Fruit fly (Drosophila melanogaster) whole organism, embryonic: ENCODE results near the gene CG7702.

Source experiments
- Adf1 ChIP-seq: fragments of 200-800 bp; sonication (Bioruptor generic); IDR thresholded peaks from 2 replicates; pipeline ENCODE4 v1.3.6; 2022; ENCODE audit warnings: missing biosample characterization, missing genetic modification characterization
- B-H1 ChIP-seq: fragments of 200-800 bp; sonication (Bioruptor generic); IDR thresholded peaks from 3 replicates; pipeline ENCODE4 v1.3.6; 2022; ENCODE audit warnings: missing biosample characterization, missing genetic modification characterization
- Blimp-1 ChIP-seq: fragments of 200-800 bp; sonication (Bioruptor generic); optimal IDR thresholded peaks from 3 replicates; lab custom pipeline; 2018; ENCODE audit warnings: missing biosample characterization, missing genetic modification characterization, mild to moderate bottlenecking, moderate library complexity, missing genetic modification reagents
- CG10267 ChIP-seq: fragments of 200-800 bp; sonication (Bioruptor generic); optimal IDR thresholded peaks from 2 replicates; lab custom pipeline; 2018; ENCODE audit warnings: missing biosample characterization, mild to moderate bottlenecking, missing genetic modification characterization, moderate library complexity
- CG12769 ChIP-seq: fragments of 200-800 bp; sonication (Bioruptor generic); optimal IDR thresholded peaks from 2 replicates; lab custom pipeline; 2019; ENCODE audit warnings: missing biosample characterization, mild to moderate bottlenecking, missing genetic modification characterization, moderate library complexity
- CG13775 ChIP-seq: fragments of 200-800 bp; sonication (Bioruptor generic); optimal IDR thresholded peaks from 3 replicates; lab custom pipeline; 2017; ENCODE audit warnings: missing biosample characterization, mild to moderate bottlenecking, missing genetic modification characterization
- CG15601 ChIP-seq: fragments of 200-800 bp; sonication (Bioruptor generic); optimal IDR thresholded peaks from 3 replicates; lab custom pipeline; 2019; ENCODE audit warnings: missing biosample characterization, mild to moderate bottlenecking, missing genetic modification characterization, moderate library complexity
- CG15696 ChIP-seq: fragments of 200-800 bp; sonication (Bioruptor generic); optimal IDR thresholded peaks from 2 replicates; lab custom pipeline; 2019; ENCODE audit warnings: missing biosample characterization, mild to moderate bottlenecking, missing genetic modification characterization, moderate library complexity
- CG1602 ChIP-seq: fragments of 200-800 bp; sonication (Bioruptor generic); optimal IDR thresholded peaks from 3 replicates; lab custom pipeline; 2016; ENCODE audit warnings: missing biosample characterization, missing genetic modification characterization
- CG18619 ChIP-seq: fragments of 200-800 bp; sonication (Bioruptor generic); optimal IDR thresholded peaks from 3 replicates; lab custom pipeline; 2017; ENCODE audit warnings: missing biosample characterization, mild to moderate bottlenecking, missing genetic modification characterization
- CG32772 ChIP-seq: fragments of 200-800 bp; sonication (Bioruptor generic); IDR thresholded peaks from 2 replicates; pipeline ENCODE4 v1.3.6; 2022; ENCODE audit warnings: missing biosample characterization, missing genetic modification characterization
- CG6175 ChIP-seq: fragments of 200-800 bp; sonication (Bioruptor generic); IDR thresholded peaks from 3 replicates; pipeline ENCODE4 v1.3.6; 2022; ENCODE audit warnings: missing biosample characterization, missing genetic modification characterization
- CG6791 ChIP-seq: fragments of 200-800 bp; sonication (Bioruptor generic); IDR thresholded peaks from 3 replicates; pipeline ENCODE4 v1.3.6; 2022; ENCODE audit warnings: missing biosample characterization, missing genetic modification characterization; ENCODE audit not compliant: partially characterized antibody
- CG8388 ChIP-seq: fragments of 200-800 bp; sonication (Bioruptor generic); optimal IDR thresholded peaks from 2 replicates; lab custom pipeline; 2019; ENCODE audit warnings: missing biosample characterization, mild to moderate bottlenecking, missing genetic modification characterization, moderate library complexity
- CG9437 ChIP-seq: fragments of 200-800 bp; sonication (Bioruptor generic); optimal IDR thresholded peaks from 2 replicates; lab custom pipeline; 2018; ENCODE audit warnings: missing biosample characterization, mild to moderate bottlenecking, missing genetic modification characterization
- Deaf1 ChIP-seq: fragments of 200-800 bp; optimal IDR thresholded peaks from 3 replicates; lab custom pipeline; 2019; ENCODE audit warnings: missing biosample characterization, mild to moderate bottlenecking, missing genetic modification characterization, moderate library complexity
- Dek ChIP-seq: fragments of 200-800 bp; sonication (Bioruptor generic); optimal IDR thresholded peaks from 3 replicates; lab custom pipeline; 2019; ENCODE audit warnings: missing biosample characterization, mild to moderate bottlenecking, missing genetic modification characterization, moderate library complexity
- Doc3 ChIP-seq: fragments of 200-800 bp; sonication (Bioruptor generic); IDR thresholded peaks from 3 replicates; pipeline ENCODE4 v1.3.6; 2022; ENCODE audit warnings: missing biosample characterization, missing genetic modification characterization; ENCODE audit not compliant: partially characterized antibody
- H15 ChIP-seq: fragments of 200-800 bp; sonication (Bioruptor generic); IDR thresholded peaks from 3 replicates; pipeline ENCODE4 v1.3.6; 2022; ENCODE audit warnings: missing biosample characterization, missing genetic modification characterization
- Hr51 ChIP-seq, 2 experiments: fragments of 200-800 bp; sonication (Bioruptor generic); optimal IDR thresholded peaks; 2 replicates in 1 of 2; 3 replicates in 1 of 2; lab custom pipeline; 2016 to 2018; ENCODE audit warnings: missing biosample characterization in 2 of 2, missing genetic modification characterization in 2 of 2, mild to moderate bottlenecking in 1 of 2, moderate library complexity in 1 of 2
- Med ChIP-seq: fragments of 200-800 bp; sonication (Bioruptor generic); peaks from one replicate; lab custom pipeline; 2016; ENCODE audit warnings: missing biosample characterization, missing genetic modification characterization, mild to moderate bottlenecking, inconsistent platforms, moderate library complexity
- Mes4 ChIP-seq: fragments of 200-800 bp; sonication (Bioruptor generic); optimal IDR thresholded peaks from 2 replicates; lab custom pipeline; 2016; ENCODE audit warnings: missing biosample characterization, missing genetic modification characterization
- NFAT ChIP-seq: fragments of 200-800 bp; sonication (Bioruptor generic); IDR thresholded peaks from 2 replicates; pipeline ENCODE4 v1.3.6; 2022; ENCODE audit warnings: missing biosample characterization, missing genetic modification characterization
- Six4 ChIP-seq: fragments of 200-800 bp; sonication (Bioruptor generic); optimal IDR thresholded peaks from 2 replicates; lab custom pipeline; 2016; ENCODE audit warnings: missing biosample characterization, missing genetic modification characterization
- Taf1 ChIP-seq: fragments of 200-800 bp; sonication (Bioruptor generic); IDR thresholded peaks from 2 replicates; pipeline ENCODE4 v1.3.6; 2022; ENCODE audit warnings: missing biosample characterization, missing genetic modification characterization
- ato ChIP-seq: fragments of 200-800 bp; sonication (Bioruptor generic); IDR thresholded peaks from 2 replicates; pipeline ENCODE4 v1.3.6; 2022; ENCODE audit warnings: missing biosample characterization, missing genetic modification characterization; ENCODE audit not compliant: partially characterized antibody
- bbx ChIP-seq: fragments of 200-800 bp; sonication (Bioruptor generic); IDR thresholded peaks from 2 replicates; pipeline ENCODE4 v1.3.6; 2022; ENCODE audit warnings: missing biosample characterization, missing genetic modification characterization; ENCODE audit not compliant: partially characterized antibody
- bsh ChIP-seq, 2 experiments: fragments of 200-800 bp; sonication (Bioruptor generic); optimal IDR thresholded peaks; 2 replicates each; lab custom pipeline; 2017 to 2018; ENCODE audit warnings: mild to moderate bottlenecking in 2 of 2, missing biosample characterization in 2 of 2, missing genetic modification characterization in 2 of 2, moderate library complexity in 1 of 2
- chm ChIP-seq: fragments of 200-800 bp; sonication (Bioruptor generic); IDR thresholded peaks from 2 replicates; pipeline ENCODE4 v1.3.6; 2022; ENCODE audit warnings: missing biosample characterization, missing genetic modification characterization
- grau ChIP-seq: fragments of 200-800 bp; optimal IDR thresholded peaks from 3 replicates; lab custom pipeline; 2019; ENCODE audit warnings: missing biosample characterization, mild to moderate bottlenecking, missing genetic modification characterization, moderate library complexity
- kni ChIP-seq: fragments of 200-800 bp; sonication (Bioruptor generic); optimal IDR thresholded peaks from 3 replicates; lab custom pipeline; 2017; ENCODE audit warnings: mild to moderate bottlenecking, missing biosample characterization, missing genetic modification reagents, missing genetic modification characterization
- lab ChIP-seq: fragments of 200-800 bp; sonication (Bioruptor generic); optimal IDR thresholded peaks from 3 replicates; lab custom pipeline; 2017; ENCODE audit warnings: missing biosample characterization, missing genetic modification characterization, mild to moderate bottlenecking, moderate library complexity, missing genetic modification reagents
- nerfin-1 ChIP-seq: fragments of 200-800 bp; sonication (Bioruptor generic); optimal IDR thresholded peaks from 3 replicates; lab custom pipeline; 2019; ENCODE audit warnings: missing biosample characterization, mild to moderate bottlenecking, missing genetic modification characterization, moderate library complexity
- nom ChIP-seq: fragments of 200-800 bp; sonication (Bioruptor generic); optimal IDR thresholded peaks from 2 replicates; lab custom pipeline; 2017; ENCODE audit warnings: missing biosample characterization, missing genetic modification characterization, mild to moderate bottlenecking, moderate library complexity, missing genetic modification reagents
- ranshi ChIP-seq: fragments of 200-800 bp; sonication (Bioruptor generic); IDR thresholded peaks from 2 replicates; pipeline ENCODE4 v1.3.6; 2022; ENCODE audit warnings: missing biosample characterization, missing genetic modification characterization
- slou ChIP-seq: fragments of 200-800 bp; sonication (Bioruptor generic); optimal IDR thresholded peaks from 3 replicates; lab custom pipeline; 2016; ENCODE audit warnings: missing biosample characterization, missing genetic modification characterization
- sqz ChIP-seq: fragments of 200-800 bp; sonication (Bioruptor generic); optimal IDR thresholded peaks from 3 replicates; lab custom pipeline; 2018; ENCODE audit warnings: missing biosample characterization, mild to moderate bottlenecking, missing genetic modification characterization
- stwl ChIP-seq: fragments of 200-800 bp; sonication (Bioruptor generic); optimal IDR thresholded peaks from 3 replicates; lab custom pipeline; 2018; ENCODE audit warnings: missing biosample characterization, mild to moderate bottlenecking, missing genetic modification characterization, moderate library complexity
- tio ChIP-seq: fragments of 200-800 bp; sonication (Bioruptor generic); optimal IDR thresholded peaks from 2 replicates; lab custom pipeline; 2017; ENCODE audit warnings: missing biosample characterization, missing genetic modification characterization, inconsistent platforms
- tna ChIP-seq: fragments of 200-800 bp; sonication (Bioruptor generic); IDR thresholded peaks from 2 replicates; pipeline ENCODE4 v1.3.6; 2022; ENCODE audit warnings: missing biosample characterization, missing genetic modification characterization; ENCODE audit not compliant: partially characterized antibody
- trem ChIP-seq: fragments of 200-800 bp; optimal IDR thresholded peaks from 3 replicates; lab custom pipeline; 2019; ENCODE audit warnings: missing biosample characterization, mild to moderate bottlenecking, missing genetic modification characterization, moderate library complexity
- twi ChIP-seq: fragments of 200-800 bp; optimal IDR thresholded peaks from 2 replicates; lab custom pipeline; 2019; ENCODE audit warnings: missing biosample characterization, mild to moderate bottlenecking, missing genetic modification characterization, moderate library complexity
- unpg ChIP-seq: fragments of 200-800 bp; sonication (Bioruptor generic); optimal IDR thresholded peaks from 3 replicates; lab custom pipeline; 2018; ENCODE audit warnings: missing biosample characterization, mild to moderate bottlenecking, missing genetic modification characterization, moderate library complexity
- vnd ChIP-seq: fragments of 200-800 bp; sonication (Bioruptor generic); IDR thresholded peaks from 3 replicates; pipeline ENCODE4 v1.3.6; 2022; ENCODE audit warnings: missing biosample characterization, missing genetic modification characterization; ENCODE audit not compliant: partially characterized antibody
- z ChIP-seq: fragments of 200-800 bp; sonication (Bioruptor generic); IDR thresholded peaks from 3 replicates; pipeline ENCODE4 v1.3.6; 2022; ENCODE audit warnings: missing biosample characterization, missing genetic modification characterization

Gene CG7702

dm6 chr3R:18669152-18669551 is at the start of gene CG7702:
Gene CG7702 (plus strand): TSS chr3R:18669390.
- peak; percentile 38 for TF ChIP-seq grau
- TF ChIP-seq lab (GFP tag; lab: Kevin White, UChicago): no peak
- TF ChIP-seq bbx (GFP tag; lab: Robert Waterston, UW): peak; percentile 37; the same call in 1 of the 2 replicates
- peak; percentile 71 for TF ChIP-seq Med (GFP tag; lab: Kevin White, UChicago)
- TF ChIP-seq slou (GFP tag; lab: Kevin White, UChicago): no peak
- peak; percentile 42 for TF ChIP-seq CG8388 (GFP tag; lab: Kevin White, UChicago)
- peak; percentile 31 for TF ChIP-seq Blimp-1 (GFP tag; lab: Kevin White, UChicago)
- 0 out of 2 replicates have a peak, but pooled peaks have one; percentile 32 for TF ChIP-seq chm (GFP tag; lab: Robert Waterston, UW)
- TF ChIP-seq Deaf1 (tag; lab: Kevin White, UChicago): peak; percentile 29
- peak; percentile 36; the same call in 1 of the 2 replicates for TF ChIP-seq ato (GFP tag; lab: Robert Waterston, UW)
- 0 out of 2 replicates have a peak, but pooled peaks have one; percentile 24 for TF ChIP-seq tna (GFP tag; lab: Robert Waterston, UW)
- TF ChIP-seq sqz: peak; percentile 57
- peak; percentile 56 for TF ChIP-seq CG12769
- no peak for TF ChIP-seq B-H1 (GFP tag; lab: Robert Waterston, UW)
- TF ChIP-seq z (GFP tag; lab: Robert Waterston, UW): 0 out of 3 replicates have a peak, but pooled peaks have one; percentile 26
- no peak for TF ChIP-seq tio (GFP tag; lab: Kevin White, UChicago)
- peak; percentile 62 for TF ChIP-seq kni (GFP tag; lab: Kevin White, UChicago)
- peak; percentile 56; the same call in 1 of the 3 replicates for TF ChIP-seq CG6175

- TF ChIP-seq bsh (GFP tag; optimal IDR thresholded peaks at IDR 0.05; lab: Kevin White, UChicago) (peak in 1 of 2 experiments; percentile 4), CG13775 (GFP tag; lab: Kevin White, UChicago) (peak; percentile 44), nom (no peak)
Measured at dm6 chr3R:18619451-18619942, 49.7 kb upstream of the CG7702 start.

DNA sequence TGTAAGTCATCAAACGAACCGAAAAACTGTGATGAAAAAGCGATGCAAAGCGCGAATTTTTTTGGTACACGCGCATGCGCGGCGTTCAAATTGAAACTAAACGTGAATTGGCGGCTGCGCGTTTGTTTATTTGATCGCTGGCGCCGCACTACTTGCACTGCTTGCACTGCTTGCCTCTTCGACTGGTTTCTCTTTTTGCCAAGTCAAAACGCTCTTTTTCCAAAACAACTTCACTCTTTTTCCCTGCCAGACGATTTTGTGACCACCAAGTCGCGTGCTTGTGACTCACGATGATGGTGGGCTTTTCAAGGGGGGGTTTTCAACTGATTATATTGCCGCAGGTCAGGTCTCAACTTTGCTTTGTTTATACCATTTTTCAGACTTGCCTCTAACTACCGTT is 48.0 kb upstream of the CG7702 start, which contains the start of gene CG14304:
CG14304 (minus strand) TSS at position 98 of the 400 bp plus-strand sequence.
- no peak for TF ChIP-seq CG12769
- no peak for TF ChIP-seq H15 (GFP tag; lab: Robert Waterston, UW)
- no peak for TF ChIP-seq twi
- no peak for TF ChIP-seq CG15696
- no peak for TF ChIP-seq trem
- peak; percentile 18; the same call in 1 of the 2 replicates for TF ChIP-seq Adf1
- TF ChIP-seq Dek: no peak
- TF ChIP-seq CG10267 (tag; lab: Kevin White, UChicago): no peak
- no peak for TF ChIP-seq Hr51 (GFP tag; optimal IDR thresholded peaks at IDR 0.05; lab: Kevin White, UChicago)
- no peak for TF ChIP-seq Mes4 (GFP tag; lab: Kevin White, UChicago)
- TF ChIP-seq CG6791 (GFP tag; lab: Robert Waterston, UW): peak; percentile 20; the same call in 1 of the 3 replicates
- no peak for TF ChIP-seq Taf1 (GFP tag; lab: Robert Waterston, UW)
- no peak for TF ChIP-seq unpg (GFP tag; lab: Kevin White, UChicago)
- peak; percentile 56 for TF ChIP-seq stwl
- TF ChIP-seq Six4: no peak
- TF ChIP-seq Blimp-1 (GFP tag; lab: Kevin White, UChicago): peak; percentile 27
- TF ChIP-seq CG9437 (GFP tag; lab: Kevin White, UChicago): no peak
- TF ChIP-seq CG32772: no peak
- no peak for TF ChIP-seq NFAT
- 0 out of 3 replicates have a peak, but pooled peaks have one; percentile 58 for TF ChIP-seq CG6175
- no peak for TF ChIP-seq nerfin-1 (tag; lab: Kevin White, UChicago)
- TF ChIP-seq CG15601 (tag; lab: Kevin White, UChicago): peak; percentile 74
- TF ChIP-seq ranshi (GFP tag; lab: Robert Waterston, UW): no peak
- TF ChIP-seq CG1602 (GFP tag; lab: Kevin White, UChicago): no peak
- TF ChIP-seq Doc3 (GFP tag; lab: Robert Waterston, UW): no peak
- no peak for TF ChIP-seq CG18619 (GFP tag; lab: Kevin White, UChicago)
- peak; percentile 39; the same call in 1 of the 3 replicates for TF ChIP-seq vnd (GFP tag; lab: Robert Waterston, UW)
